Fruit fly (Drosophila melanogaster) whole organism, embryonic: ENCODE measurements around the gene CG4709.
A peak's percentile ranks its signal among the peaks of the same experiment; 100 is the strongest.

Experiments
- Ada2b ChIP-seq: fragments of 200-800 bp; sonication (Bioruptor generic); IDR thresholded peaks from 2 replicates; pipeline ENCODE4 v1.3.6; 2022; ENCODE audit warnings: missing biosample characterization, missing genetic modification characterization
- Antp ChIP-seq: fragments of 200-800 bp; sonication (Bioruptor generic); optimal IDR thresholded peaks from 3 replicates; lab custom pipeline; 2016; ENCODE audit warnings: missing biosample characterization, missing genetic modification characterization
- CG10366 ChIP-seq: fragments of 200-800 bp; sonication (Bioruptor generic); IDR thresholded peaks from 2 replicates; pipeline ENCODE4 v1.3.6; 2022; ENCODE audit warnings: missing biosample characterization, missing genetic modification characterization
- CG11695 ChIP-seq: fragments of 200-800 bp; sonication (Bioruptor generic); IDR thresholded peaks from 3 replicates; pipeline ENCODE4 v1.3.6; 2022; ENCODE audit warnings: missing biosample characterization, missing genetic modification characterization
- CG16815 ChIP-seq: fragments of 200-800 bp; sonication (Bioruptor generic); optimal IDR thresholded peaks from 3 replicates; lab custom pipeline; 2017; ENCODE audit warnings: missing biosample characterization, mild to moderate bottlenecking, missing genetic modification characterization
- CG17568 ChIP-seq: fragments of 200-800 bp; sonication (Bioruptor generic); optimal IDR thresholded peaks from 2 replicates; lab custom pipeline; 2018; ENCODE audit warnings: missing biosample characterization, mild to moderate bottlenecking, missing genetic modification characterization, moderate library complexity
- CG1792 ChIP-seq: fragments of 200-800 bp; sonication (Bioruptor generic); optimal IDR thresholded peaks from 2 replicates; lab custom pipeline; 2016; ENCODE audit warnings: missing biosample characterization, missing genetic modification characterization
- CG18011 ChIP-seq: fragments of 200-800 bp; sonication (Bioruptor generic); optimal IDR thresholded peaks from 2 replicates; lab custom pipeline; 2017; ENCODE audit warnings: missing biosample characterization, missing genetic modification characterization, mild to moderate bottlenecking, moderate library complexity, missing genotype
- CG2116 ChIP-seq: fragments of 200-800 bp; sonication (Bioruptor generic); optimal IDR thresholded peaks from 3 replicates; lab custom pipeline; 2018; ENCODE audit warnings: missing biosample characterization, mild to moderate bottlenecking, missing genetic modification characterization
- CG2120 ChIP-seq: fragments of 200-800 bp; sonication (Bioruptor generic); optimal IDR thresholded peaks from 3 replicates; lab custom pipeline; 2016; ENCODE audit warnings: missing biosample characterization, missing genetic modification characterization
- CG30403 ChIP-seq: fragments of 200-800 bp; sonication (Bioruptor generic); optimal IDR thresholded peaks from 3 replicates; lab custom pipeline; 2016; ENCODE audit warnings: missing biosample characterization, missing genetic modification characterization
- CG31224 ChIP-seq: fragments of 200-800 bp; sonication (Bioruptor generic); IDR thresholded peaks from 2 replicates; pipeline ENCODE4 v1.3.6; 2022; ENCODE audit warnings: missing biosample characterization, missing genetic modification characterization
- CG31388 ChIP-seq: fragments of 200-800 bp; sonication (Bioruptor generic); optimal IDR thresholded peaks from 2 replicates; lab custom pipeline; 2016; ENCODE audit warnings: missing biosample characterization, missing genetic modification characterization
- CG3163 ChIP-seq: fragments of 200-800 bp; sonication (Bioruptor generic); optimal IDR thresholded peaks from 3 replicates; lab custom pipeline; 2016; ENCODE audit warnings: missing biosample characterization, missing genetic modification characterization
- CG3281 ChIP-seq: fragments of 200-800 bp; sonication (Bioruptor generic); optimal IDR thresholded peaks from 3 replicates; lab custom pipeline; 2017; ENCODE audit warnings: missing biosample characterization, mild to moderate bottlenecking, missing genetic modification characterization
- CG3407 ChIP-seq: fragments of 200-800 bp; sonication (Bioruptor generic); optimal IDR thresholded peaks from 2 replicates; lab custom pipeline; 2018; ENCODE audit warnings: missing biosample characterization, mild to moderate bottlenecking, missing genetic modification characterization
- CG3995 ChIP-seq: fragments of 200-800 bp; sonication (Bioruptor generic); optimal IDR thresholded peaks from 3 replicates; lab custom pipeline; 2016; ENCODE audit warnings: missing biosample characterization, missing genetic modification characterization
- CG43689 ChIP-seq: fragments of 200-800 bp; sonication (Bioruptor generic); IDR thresholded peaks from 2 replicates; pipeline ENCODE4 v1.3.6; 2022; ENCODE audit warnings: missing biosample characterization, missing genetic modification characterization
- CG4424 ChIP-seq: fragments of 200-800 bp; sonication (Bioruptor generic); optimal IDR thresholded peaks from 3 replicates; lab custom pipeline; 2016; ENCODE audit warnings: missing biosample characterization, missing genetic modification characterization
- CG5180 ChIP-seq: fragments of 200-800 bp; sonication (Bioruptor generic); optimal IDR thresholded peaks from 3 replicates; lab custom pipeline; 2017; ENCODE audit warnings: missing biosample characterization, missing genetic modification characterization, mild to moderate bottlenecking, moderate library complexity, missing genetic modification reagents
- CG6175 ChIP-seq: fragments of 200-800 bp; sonication (Bioruptor generic); IDR thresholded peaks from 3 replicates; pipeline ENCODE4 v1.3.6; 2022; ENCODE audit warnings: missing biosample characterization, missing genetic modification characterization
- CG7839 ChIP-seq: fragments of 200-800 bp; sonication (Bioruptor generic); optimal IDR thresholded peaks from 3 replicates; lab custom pipeline; 2018; ENCODE audit warnings: missing biosample characterization, mild to moderate bottlenecking, missing genetic modification characterization, moderate library complexity
- CG7987 ChIP-seq: fragments of 200-800 bp; sonication (Bioruptor generic); optimal IDR thresholded peaks from 2 replicates; lab custom pipeline; 2018; ENCODE audit warnings: missing biosample characterization, mild to moderate bottlenecking, missing genetic modification characterization, moderate library complexity
- CG8765 ChIP-seq: fragments of 200-800 bp; sonication (Bioruptor generic); IDR thresholded peaks from 2 replicates; pipeline ENCODE4 v1.3.6; 2022; ENCODE audit warnings: missing biosample characterization, missing genetic modification characterization
- CG9215 ChIP-seq: fragments of 200-800 bp; sonication (Bioruptor generic); IDR thresholded peaks from 2 replicates; pipeline ENCODE4 v1.3.6; 2022; ENCODE audit warnings: missing biosample characterization, missing genetic modification characterization
- CG9437 ChIP-seq: fragments of 200-800 bp; sonication (Bioruptor generic); optimal IDR thresholded peaks from 2 replicates; lab custom pipeline; 2018; ENCODE audit warnings: missing biosample characterization, mild to moderate bottlenecking, missing genetic modification characterization
- D19B ChIP-seq: fragments of 200-800 bp; sonication (Bioruptor generic); optimal IDR thresholded peaks from 2 replicates; lab custom pipeline; 2017; ENCODE audit warnings: missing biosample characterization, mild to moderate bottlenecking, missing genetic modification characterization
- Deaf1 ChIP-seq: fragments of 200-800 bp; optimal IDR thresholded peaks from 3 replicates; lab custom pipeline; 2019; ENCODE audit warnings: missing biosample characterization, mild to moderate bottlenecking, missing genetic modification characterization, moderate library complexity
- H15 ChIP-seq: fragments of 200-800 bp; sonication (Bioruptor generic); IDR thresholded peaks from 3 replicates; pipeline ENCODE4 v1.3.6; 2022; ENCODE audit warnings: missing biosample characterization, missing genetic modification characterization
- HHEX ChIP-seq: fragments of 200-800 bp; sonication (Bioruptor generic); optimal IDR thresholded peaks from 3 replicates; lab custom pipeline; 2017; ENCODE audit warnings: missing biosample characterization, mild to moderate bottlenecking, missing genetic modification characterization, missing genetic modification reagents
- Hmr ChIP-seq: fragments of 200-800 bp; sonication (Bioruptor generic); optimal IDR thresholded peaks from 3 replicates; lab custom pipeline; 2017; ENCODE audit warnings: mild to moderate bottlenecking, missing biosample characterization, missing genetic modification reagents, missing genetic modification characterization
- Lpt ChIP-seq: fragments of >200 bp; optimal IDR thresholded peaks from 2 replicates; lab custom pipeline; 2018; ENCODE audit warnings: missing biosample characterization, missing genetic modification characterization
- MBD-R2 ChIP-seq: fragments of 200-800 bp; sonication (Bioruptor generic); IDR thresholded peaks from 2 replicates; pipeline ENCODE4 v1.3.6; 2022; ENCODE audit warnings: missing biosample characterization, missing genetic modification characterization
- Myb ChIP-seq: fragments of 200-800 bp; sonication (Bioruptor generic); optimal IDR thresholded peaks from 2 replicates; lab custom pipeline; 2016; ENCODE audit warnings: missing biosample characterization, missing genetic modification characterization
- Opbp ChIP-seq: fragments of 200-800 bp; sonication (Bioruptor generic); IDR thresholded peaks from 3 replicates; pipeline ENCODE4 v1.3.6; 2022; ENCODE audit warnings: missing biosample characterization, missing genetic modification characterization; ENCODE audit not compliant: partially characterized antibody
- Optix ChIP-seq: fragments of 200-800 bp; sonication (Bioruptor generic); IDR thresholded peaks from 3 replicates; pipeline ENCODE4 v1.3.6; 2022; ENCODE audit warnings: missing biosample characterization, missing genetic modification characterization
- PHDP ChIP-seq: fragments of 200-800 bp; sonication (Bioruptor generic); optimal IDR thresholded peaks from 3 replicates; lab custom pipeline; 2018; ENCODE audit warnings: missing biosample characterization, mild to moderate bottlenecking, missing genetic modification characterization, moderate library complexity
- Sry-δ ChIP-seq: fragments of 200-800 bp; sonication (Bioruptor generic); optimal IDR thresholded peaks from 2 replicates; lab custom pipeline; 2016; ENCODE audit warnings: missing biosample characterization, missing genetic modification characterization
- danr ChIP-seq: fragments of 200-800 bp; sonication (Bioruptor generic); IDR thresholded peaks from 2 replicates; pipeline ENCODE4 v1.3.6; 2022; ENCODE audit warnings: missing biosample characterization, missing genetic modification characterization
- ems ChIP-seq: fragments of 200-800 bp; sonication (Bioruptor generic); optimal IDR thresholded peaks from 3 replicates; lab custom pipeline; 2016; ENCODE audit warnings: missing biosample characterization, missing genetic modification characterization
- fd3F ChIP-seq: fragments of 200-800 bp; sonication (Bioruptor generic); optimal IDR thresholded peaks from 2 replicates; lab custom pipeline; 2018; ENCODE audit warnings: missing biosample characterization, mild to moderate bottlenecking, missing genetic modification characterization, moderate library complexity
- gem ChIP-seq: fragments of 200-800 bp; sonication (Bioruptor generic); optimal IDR thresholded peaks from 2 replicates; lab custom pipeline; 2019; ENCODE audit warnings: missing biosample characterization, mild to moderate bottlenecking, missing genetic modification characterization, moderate library complexity
- gsb ChIP-seq: fragments of 200-800 bp; sonication (Bioruptor generic); IDR thresholded peaks from 2 replicates; pipeline ENCODE4 v1.3.6; 2022; ENCODE audit warnings: missing biosample characterization, missing genetic modification characterization
- hbn ChIP-seq: fragments of 200-800 bp; sonication (Bioruptor generic); IDR thresholded peaks from 2 replicates; pipeline ENCODE4 v1.3.6; 2022; ENCODE audit warnings: missing biosample characterization, missing genetic modification characterization; ENCODE audit not compliant: partially characterized antibody
- hth ChIP-seq: fragments of >200 bp; optimal IDR thresholded peaks from 2 replicates; lab custom pipeline; 2017; ENCODE audit warnings: inconsistent platforms
- nerfin-2 ChIP-seq: fragments of 200-800 bp; sonication (Bioruptor generic); IDR thresholded peaks from 2 replicates; pipeline ENCODE4 v1.3.6; 2022; ENCODE audit warnings: missing biosample characterization, missing genetic modification characterization; ENCODE audit not compliant: partially characterized antibody
- org-1 ChIP-seq: fragments of 200-800 bp; sonication (Bioruptor generic); optimal IDR thresholded peaks from 2 replicates; lab custom pipeline; 2017; ENCODE audit warnings: missing biosample characterization, missing genetic modification characterization
- p53 ChIP-seq: fragments of 200-800 bp; sonication (Bioruptor generic); optimal IDR thresholded peaks from 2 replicates; lab custom pipeline; 2016; ENCODE audit warnings: missing biosample characterization, missing genetic modification characterization
- sob ChIP-seq: fragments of 200-800 bp; sonication (Bioruptor generic); IDR thresholded peaks from 2 replicates; pipeline ENCODE4 v1.3.6; 2022; ENCODE audit warnings: missing biosample characterization, missing genetic modification characterization
- stwl ChIP-seq: fragments of 200-800 bp; sonication (Bioruptor generic); optimal IDR thresholded peaks from 3 replicates; lab custom pipeline; 2018; ENCODE audit warnings: missing biosample characterization, mild to moderate bottlenecking, missing genetic modification characterization, moderate library complexity
- tll ChIP-seq, 2 experiments: fragments of 200-800 bp in 1 of 2; fragments of >200 bp in 1 of 2; sonication (Bioruptor generic) in 1 of 2; optimal IDR thresholded peaks; 2 replicates each; lab custom pipeline; 2017 to 2019; ENCODE audit warnings: missing biosample characterization in 2 of 2, missing genetic modification characterization in 2 of 2, mild to moderate bottlenecking in 1 of 2, moderate library complexity in 1 of 2
- tx ChIP-seq: fragments of 200-800 bp; sonication (Bioruptor generic); optimal IDR thresholded peaks from 2 replicates; lab custom pipeline; 2016; ENCODE audit warnings: missing biosample characterization, missing genetic modification characterization

Gene CG4709

dm6 chr2L:9963603-9964042 lies 9.5 kb downstream of the CG4709 start, which contains the start of gene CG5850 (continued):
- TF ChIP-seq stwl (tag; lab: Kevin White, UChicago): peak; percentile 34
- TF ChIP-seq gsb: no peak
- TF ChIP-seq CG5180 (GFP tag; lab: Kevin White, UChicago): no peak
- TF ChIP-seq Myb (GFP tag; lab: Kevin White, UChicago): no peak
- TF ChIP-seq CG7987: no peak
- TF ChIP-seq CG2116: peak; percentile 27
- no peak for TF ChIP-seq Opbp (GFP tag; lab: Robert Waterston, UW)
- TF ChIP-seq p53 (GFP tag; lab: Kevin White, UChicago): no peak
- TF ChIP-seq Deaf1 (tag; lab: Kevin White, UChicago): peak; percentile 43
- TF ChIP-seq Hmr: no peak
- no peak for TF ChIP-seq CG6175
- no peak for TF ChIP-seq org-1 (GFP tag; lab: Kevin White, UChicago)
- no peak for TF ChIP-seq D19B (GFP tag; lab: Kevin White, UChicago)
- TF ChIP-seq Antp (GFP tag; lab: Kevin White, UChicago): no peak
- no peak for TF ChIP-seq CG43689 (GFP tag; lab: Robert Waterston, UW)
- TF ChIP-seq H15: no peak
- no peak for TF ChIP-seq tll (GFP tag; optimal IDR thresholded peaks at IDR 0.05; lab: Kevin White, UChicago)
- no peak for TF ChIP-seq CG3163 (GFP tag; lab: Kevin White, UChicago)
- no peak for TF ChIP-seq hbn (GFP tag; lab: Robert Waterston, UW)
- peak; percentile 30 for TF ChIP-seq CG9437 (GFP tag; lab: Kevin White, UChicago)
- TF ChIP-seq Optix (GFP tag; lab: Robert Waterston, UW): no peak
- TF ChIP-seq CG4424 (GFP tag; lab: Kevin White, UChicago): peak; percentile 20
- no peak for TF ChIP-seq CG1792 (GFP tag; lab: Kevin White, UChicago)
- no peak for TF ChIP-seq Sry-δ (GFP tag; lab: Kevin White, UChicago)
- no peak for TF ChIP-seq CG3995 (GFP tag; lab: Kevin White, UChicago)
- peak; percentile 45 for TF ChIP-seq PHDP (tag; lab: Kevin White, UChicago)
- no peak for TF ChIP-seq CG18011
- no peak for TF ChIP-seq CG11695 (GFP tag; lab: Robert Waterston, UW)
- TF ChIP-seq ems (GFP tag; lab: Kevin White, UChicago): no peak
- TF ChIP-seq CG3407: no peak
- no peak for TF ChIP-seq CG10366 (GFP tag; lab: Robert Waterston, UW)
- no peak for TF ChIP-seq CG31224 (GFP tag; lab: Robert Waterston, UW)
- no peak for TF ChIP-seq sob (GFP tag; lab: Robert Waterston, UW)
- TF ChIP-seq CG9215 (GFP tag; lab: Robert Waterston, UW): no peak
- peak; percentile 53 for TF ChIP-seq gem (tag; lab: Kevin White, UChicago)
- TF ChIP-seq CG17568 (GFP tag; lab: Kevin White, UChicago): no peak
- TF ChIP-seq CG8765 (GFP tag; lab: Robert Waterston, UW): no peak
- TF ChIP-seq CG7839: peak; percentile 35
- TF ChIP-seq hth (lab: Kevin White, UChicago): no peak
- peak; percentile 52 for TF ChIP-seq MBD-R2 (GFP tag; lab: Robert Waterston, UW)
- no peak for TF ChIP-seq fd3F (GFP tag; lab: Kevin White, UChicago)
- TF ChIP-seq Lpt (GFP tag; lab: Kevin White, UChicago): no peak
- TF ChIP-seq nerfin-2: no peak
- TF ChIP-seq CG31388: no peak
- peak; percentile 14 for TF ChIP-seq CG30403
- no peak for TF ChIP-seq Ada2b (GFP tag; lab: Robert Waterston, UW)
- TF ChIP-seq tx (GFP tag; lab: Kevin White, UChicago): no peak
- TF ChIP-seq CG3281: no peak
- TF ChIP-seq CG16815 (GFP tag; lab: Kevin White, UChicago): no peak
- no peak for TF ChIP-seq HHEX (GFP tag; lab: Kevin White, UChicago)
- TF ChIP-seq danr (GFP tag; lab: Robert Waterston, UW): no peak
- TF ChIP-seq CG2120 (GFP tag; lab: Kevin White, UChicago): no peak
